Worm (Caenorhabditis elegans) whole organism, L3 larva: ENCODE data around the gene str-103.

Experiments
- R02D3.7 ChIP-seq: fragments of 150-350 bp; optimal IDR thresholded peaks from 2 replicates; lab custom pipeline; 2014; ENCODE audit warnings: missing biosample characterization, missing genetic modification characterization
- ZK546.5 ChIP-seq: sonication (generic microtip); optimal IDR thresholded peaks from 2 replicates; lab custom pipeline; 2017; ENCODE audit warnings: missing biosample characterization, missing genetic modification characterization
- aly-2 ChIP-seq: fragments of 150-350 bp; optimal IDR thresholded peaks from 2 replicates; lab custom pipeline; 2014; ENCODE audit warnings: missing biosample characterization, missing genetic modification characterization
- ceh-16 ChIP-seq: sonication (generic microtip); optimal IDR thresholded peaks from 2 replicates; lab custom pipeline; 2017; ENCODE audit warnings: missing biosample characterization, missing genetic modification characterization
- ceh-28 ChIP-seq: fragments of 150-350 bp; optimal IDR thresholded peaks from 2 replicates; lab custom pipeline; 2014; ENCODE audit warnings: missing biosample characterization, missing genetic modification reagents, missing genetic modification characterization
- ceh-82 ChIP-seq: fragments of 150-350 bp; optimal IDR thresholded peaks from 2 replicates; lab custom pipeline; 2014; ENCODE audit warnings: missing biosample characterization, missing genetic modification characterization
- daf-12 ChIP-seq: fragments of 150-350 bp; optimal IDR thresholded peaks from 2 replicates; lab custom pipeline; 2014; ENCODE audit warnings: missing biosample characterization, missing genetic modification reagents, missing genetic modification characterization
- egl-5 ChIP-seq: fragments of 150-350 bp; optimal IDR thresholded peaks from 2 replicates; lab custom pipeline; 2017; ENCODE audit warnings: missing biosample characterization, missing genetic modification reagents, missing genetic modification characterization, inconsistent platforms
- elt-2 ChIP-seq: sonication (generic microtip); optimal IDR thresholded peaks from 2 replicates; lab custom pipeline; 2016; ENCODE audit warnings: missing genetic modification reagents, mild to moderate bottlenecking, missing genetic modification characterization, missing compliant biosample characterization
- elt-3 ChIP-seq, 3 experiments: fragments of 150-350 bp in 1 of 3; sonication (generic microtip) in 2 of 3; optimal IDR thresholded peaks; 2 replicates in 2 of 3; 4 replicates in 1 of 3; lab custom pipeline; 2014 to 2017; ENCODE audit warnings: missing biosample characterization in 3 of 3, missing genetic modification characterization in 3 of 3
- eor-1 ChIP-seq, 2 experiments: fragments of 150-350 bp; optimal IDR thresholded peaks; 2 replicates each; lab custom pipeline; 2014 to 2018; ENCODE audit warnings: missing biosample characterization in 2 of 2, missing genetic modification characterization in 2 of 2
- fkh-10 ChIP-seq: sonication (generic microtip); optimal IDR thresholded peaks from 2 replicates; lab custom pipeline; 2017; ENCODE audit warnings: missing biosample characterization, missing genetic modification reagents, missing genetic modification characterization
- fkh-2 ChIP-seq: fragments of 150-350 bp; optimal IDR thresholded peaks from 2 replicates; lab custom pipeline; 2014; ENCODE audit warnings: missing biosample characterization, missing genetic modification reagents, missing genetic modification characterization
- hmg-11 ChIP-seq: sonication (generic microtip); optimal IDR thresholded peaks from 2 replicates; lab custom pipeline; 2016; ENCODE audit warnings: missing genetic modification characterization, missing compliant biosample characterization
- jun-1 ChIP-seq: fragments of 150-350 bp; optimal IDR thresholded peaks from 2 replicates; lab custom pipeline; 2014; ENCODE audit warnings: missing biosample characterization, missing genetic modification reagents, missing genetic modification characterization
- lin-15B ChIP-seq: fragments of 150-350 bp; optimal IDR thresholded peaks from 2 replicates; lab custom pipeline; 2014; ENCODE audit warnings: missing biosample characterization, missing genetic modification characterization
- lin-39 ChIP-seq: fragments of 150-350 bp; optimal IDR thresholded peaks from 2 replicates; lab custom pipeline; 2018; ENCODE audit warnings: missing biosample characterization, missing genetic modification reagents, missing genetic modification characterization
- lsy-12 ChIP-seq: sonication (generic microtip); optimal IDR thresholded peaks from 2 replicates; lab custom pipeline; 2016; ENCODE audit warnings: mild to moderate bottlenecking, missing genetic modification characterization, missing compliant biosample characterization
- mdl-1 ChIP-seq: fragments of 150-350 bp; optimal IDR thresholded peaks from 2 replicates; lab custom pipeline; 2014; ENCODE audit warnings: missing biosample characterization, missing genetic modification characterization
- mml-1 ChIP-seq: fragments of 150-350 bp; sonication (generic microtip); optimal IDR thresholded peaks from 3 replicates; lab custom pipeline; 2014; ENCODE audit warnings: missing biosample characterization, missing genetic modification characterization
- nhr-11 ChIP-seq: fragments of 150-350 bp; optimal IDR thresholded peaks from 2 replicates; lab custom pipeline; 2014; ENCODE audit warnings: missing biosample characterization, missing genetic modification characterization
- nhr-25 ChIP-seq: sonication (generic microtip); optimal IDR thresholded peaks from 2 replicates; lab custom pipeline; 2017; ENCODE audit warnings: missing biosample characterization, missing genetic modification characterization
- nhr-28 ChIP-seq: fragments of 150-350 bp; optimal IDR thresholded peaks from 2 replicates; lab custom pipeline; 2014; ENCODE audit warnings: missing biosample characterization, missing genetic modification characterization
- nhr-43 ChIP-seq: sonication (generic microtip); optimal IDR thresholded peaks from 2 replicates; lab custom pipeline; 2016; ENCODE audit warnings: mild to moderate bottlenecking, missing genetic modification characterization, missing compliant biosample characterization; ENCODE audit not compliant: poor library complexity, severe bottlenecking
- nhr-67 ChIP-seq: fragments of 150-350 bp; optimal IDR thresholded peaks from 2 replicates; lab custom pipeline; 2014; ENCODE audit warnings: missing biosample characterization, missing genetic modification characterization
- pha-4 ChIP-seq: fragments of 150-350 bp; optimal IDR thresholded peaks from 2 replicates; lab custom pipeline; 2014; ENCODE audit warnings: missing biosample characterization, missing genetic modification reagents, missing genetic modification characterization
- pqm-1 ChIP-seq: fragments of 150-350 bp; optimal IDR thresholded peaks from 2 replicates; lab custom pipeline; 2017; ENCODE audit warnings: missing biosample characterization, missing genetic modification characterization, inconsistent platforms
- sea-2 ChIP-seq: fragments of 150-350 bp; sonication (generic microtip); optimal IDR thresholded peaks from 4 replicates; lab custom pipeline; 2014; ENCODE audit warnings: missing biosample characterization, missing genetic modification reagents, missing genetic modification characterization
- snpc-4 ChIP-seq: fragments of 150-350 bp; optimal IDR thresholded peaks from 2 replicates; lab custom pipeline; 2014; ENCODE audit warnings: missing biosample characterization, missing genetic modification characterization
- zag-1 ChIP-seq: fragments of 150-350 bp; optimal IDR thresholded peaks from 2 replicates; lab custom pipeline; 2014; ENCODE audit warnings: missing biosample characterization, missing genetic modification characterization
- ztf-4 ChIP-seq: fragments of 150-350 bp; optimal IDR thresholded peaks from 2 replicates; lab custom pipeline; 2014; ENCODE audit warnings: missing biosample characterization, missing genetic modification characterization

The str-103 gene

DNA sequence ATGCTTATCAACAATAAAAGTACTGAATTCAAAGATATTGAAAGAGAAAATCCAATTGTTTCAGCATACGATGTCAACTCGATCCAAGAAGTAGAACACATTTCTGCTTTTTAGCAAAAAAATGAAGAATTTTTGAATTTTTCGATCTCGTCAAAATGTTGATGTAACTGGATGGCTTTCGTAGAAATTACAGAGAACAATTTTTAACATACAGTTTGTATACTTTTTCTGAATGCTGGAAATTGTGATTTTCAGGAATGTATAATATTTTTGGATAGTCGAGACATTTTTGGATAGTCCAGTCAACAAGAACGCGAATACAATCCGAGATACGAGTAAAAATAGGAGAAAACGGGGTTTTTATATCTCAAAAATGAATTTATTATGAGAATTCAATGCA is at the start of gene str-103:
Gene str-103, minus strand, starts transcription at position 101 of the 400 bp plus-strand sequence.
- no peak for TF ChIP-seq mdl-1 (tag; lab: Kevin White, UChicago)
- TF ChIP-seq mml-1 (tag; lab: Kevin White, UChicago): no peak
- no peak for TF ChIP-seq sea-2 (GFP tag; lab: Kevin White, UChicago)
- no peak for TF ChIP-seq snpc-4 (tag; lab: Kevin White, UChicago)
- TF ChIP-seq hmg-11: no peak
- TF ChIP-seq nhr-67 (tag; lab: Kevin White, UChicago): no peak
- TF ChIP-seq fkh-2: no peak
- TF ChIP-seq zag-1 (tag; lab: Kevin White, UChicago): no peak
- no peak for TF ChIP-seq ztf-4 (tag; lab: Kevin White, UChicago)
- TF ChIP-seq ceh-28: no peak
- TF ChIP-seq aly-2 (tag; lab: Kevin White, UChicago): no peak
- TF ChIP-seq egl-5: no peak
- TF ChIP-seq nhr-28 (tag; lab: Kevin White, UChicago): no peak
- no peak for TF ChIP-seq lin-15B (tag; lab: Kevin White, UChicago)
- TF ChIP-seq R02D3.7 (tag; lab: Kevin White, UChicago): no peak
- no peak for TF ChIP-seq lin-39 (tag; lab: Kevin White, UChicago)

ce11 chrV:16165936-16166335 is 47.4 kb upstream of the str-103 start, which contains the start of gene str-108:
TSS of gene str-108 (plus strand) at chrV:16166236.
- no peak for TF ChIP-seq elt-3 (tag; optimal IDR thresholded peaks at IDR 0.05; lab: Kevin White, UChicago)
- TF ChIP-seq ceh-82: no peak
- TF ChIP-seq jun-1: no peak
- TF ChIP-seq lin-39 (tag; lab: Kevin White, UChicago): no peak

ce11 chrV:16163719-16164118 is 45.2 kb upstream of the str-103 start, which contains the start of gene F10A3.12:
TSS of gene F10A3.12 (plus strand) at chrV:16164019.
- TF ChIP-seq nhr-43 (no peak), zag-1 (tag; lab: Kevin White, UChicago) (no peak), ZK546.5 (tag; lab: Kevin White, UChicago) (no peak)
- TF ChIP-seq, all 47 proteins: peak for 0

ce11 chrV:16162124-16162735 is 43.7 kb upstream of the str-103 start, which contains the start of the genes str-109 and F10A3.11:
TSS of gene str-109 (minus strand) at chrV:16162224.
TSS of gene F10A3.11 (plus strand) at chrV:16162685.
- no peak for TF ChIP-seq hmg-11
- TF ChIP-seq lsy-12 (tag; lab: Kevin White, UChicago): no peak
- TF ChIP-seq elt-2 (tag; lab: Kevin White, UChicago): no peak
- TF ChIP-seq zag-1 (tag; lab: Kevin White, UChicago): no peak
- TF ChIP-seq lin-39 (tag; lab: Kevin White, UChicago): no peak
- TF ChIP-seq R02D3.7 (tag; lab: Kevin White, UChicago): no peak

DNA sequence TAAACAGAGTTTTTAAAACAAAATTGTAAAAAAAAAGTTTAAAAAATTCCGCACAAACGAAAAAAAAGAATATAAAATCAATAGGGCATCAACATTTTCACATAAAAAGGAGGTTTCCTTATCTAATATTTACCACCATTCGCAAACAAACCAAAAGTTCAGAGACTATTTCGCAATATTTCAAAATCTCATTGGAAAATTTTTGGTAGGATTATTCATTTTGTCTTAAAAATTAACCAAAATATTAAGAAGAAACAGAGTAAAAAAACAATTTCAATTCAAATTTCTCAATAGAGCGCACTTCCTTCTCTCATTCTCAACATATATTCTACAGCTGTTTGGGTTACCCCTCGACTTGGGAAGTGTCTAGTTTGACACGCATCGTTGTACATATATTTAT is 41.6 kb upstream of the str-103 start:
- TF ChIP-seq pqm-1 (tag; lab: Kevin White, UChicago) (peak; percentile 16), pha-4 (tag; lab: Kevin White, UChicago) (peak; percentile 71), elt-2 (tag; lab: Kevin White, UChicago) (peak; percentile 42), ceh-16 (tag; lab: Kevin White, UChicago) (no peak)

DNA sequence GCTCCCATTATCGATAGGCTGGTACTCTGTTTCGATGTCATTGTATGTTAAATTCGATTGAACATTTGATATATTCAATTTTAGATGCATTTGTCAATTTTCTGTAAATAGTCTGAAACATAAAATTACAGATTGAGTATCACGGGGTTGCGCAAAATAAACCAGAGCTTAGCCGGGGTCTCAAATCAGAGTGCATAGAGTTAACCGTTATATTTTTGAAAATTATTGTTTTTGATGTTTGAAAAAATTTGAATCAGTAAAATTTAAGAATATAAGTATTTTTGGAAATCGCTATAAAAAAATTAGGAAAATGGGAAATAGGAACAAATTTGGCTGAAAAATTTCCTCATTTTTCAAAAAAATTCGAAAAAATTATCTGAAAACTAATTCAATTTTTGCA is 41.1 kb upstream of the str-103 start, which contains the start of gene F10A3.17:
Gene F10A3.17, minus strand, starts transcription at position 101 of the 400 bp plus-strand sequence.
- TF ChIP-seq fkh-2: no peak
- no peak for TF ChIP-seq nhr-11 (tag; lab: Kevin White, UChicago)
- no peak for TF ChIP-seq aly-2 (tag; lab: Kevin White, UChicago)
- no peak for TF ChIP-seq R02D3.7 (tag; lab: Kevin White, UChicago)
- no peak for TF ChIP-seq eor-1 (tag; optimal IDR thresholded peaks at IDR 0.05; lab: Kevin White, UChicago)
- no peak for TF ChIP-seq ceh-16 (tag; lab: Kevin White, UChicago)
- TF ChIP-seq mdl-1 (tag; lab: Kevin White, UChicago): no peak
- no peak for TF ChIP-seq egl-5
- TF ChIP-seq, all 47 proteins: peak for 0

ce11 chrV:16158391-16158790 is 39.9 kb upstream of the str-103 start, which contains the start of gene str-99:
TSS of gene str-99 (minus strand) at chrV:16158491.
- TF ChIP-seq nhr-28 (tag; lab: Kevin White, UChicago) (no peak), fkh-10 (GFP tag; lab: Kevin White, UChicago) (no peak), nhr-43 (no peak), jun-1 (no peak), ceh-16 (tag; lab: Kevin White, UChicago) (no peak), daf-12 (no peak), nhr-25 (tag; lab: Kevin White, UChicago) (no peak), ztf-4 (tag; lab: Kevin White, UChicago) (no peak), lin-15B (tag; lab: Kevin White, UChicago) (no peak), lin-39 (tag; lab: Kevin White, UChicago) (no peak)
